Fruit fly (Drosophila melanogaster) whole organism, embryonic: ENCODE measurements around the gene UK114.
A peak's percentile ranks its signal among the peaks of the same experiment; 100 is the strongest.

ENCODE experiments used
- Atf-2 ChIP-seq: fragments of 200-800 bp; sonication (Bioruptor generic); optimal IDR thresholded peaks from 2 replicates; lab custom pipeline; 2016; ENCODE audit warnings: missing biosample characterization, missing genetic modification characterization
- CG10654 ChIP-seq: fragments of 200-800 bp; sonication (Bioruptor generic); optimal IDR thresholded peaks from 2 replicates; lab custom pipeline; 2016; ENCODE audit warnings: missing biosample characterization, missing genetic modification characterization
- CG18619 ChIP-seq: fragments of 200-800 bp; sonication (Bioruptor generic); optimal IDR thresholded peaks from 3 replicates; lab custom pipeline; 2017; ENCODE audit warnings: missing biosample characterization, mild to moderate bottlenecking, missing genetic modification characterization
- CG4424 ChIP-seq: fragments of 200-800 bp; sonication (Bioruptor generic); optimal IDR thresholded peaks from 3 replicates; lab custom pipeline; 2016; ENCODE audit warnings: missing biosample characterization, missing genetic modification characterization
- CG9727 ChIP-seq: fragments of 200-800 bp; sonication (Bioruptor generic); optimal IDR thresholded peaks from 3 replicates; lab custom pipeline; 2017; ENCODE audit warnings: missing biosample characterization, mild to moderate bottlenecking, missing genetic modification characterization
- Kr ChIP-seq: fragments of 200-800 bp; sonication (Bioruptor generic); optimal IDR thresholded peaks from 2 replicates; lab custom pipeline; 2017; ENCODE audit warnings: missing biosample characterization, mild to moderate bottlenecking, missing genetic modification characterization
- Lpt ChIP-seq: fragments of >200 bp; optimal IDR thresholded peaks from 2 replicates; lab custom pipeline; 2018; ENCODE audit warnings: missing biosample characterization, missing genetic modification characterization
- Meics ChIP-seq: fragments of 200-800 bp; sonication (Bioruptor generic); optimal IDR thresholded peaks from 2 replicates; lab custom pipeline; 2017; ENCODE audit warnings: missing biosample characterization, mild to moderate bottlenecking, missing genetic modification characterization
- Trl ChIP-seq, 3 experiments: fragments of >200 bp in 2 of 3; fragments of 200-800 bp in 1 of 3; sonication (Bioruptor generic) in 1 of 3; optimal IDR thresholded peaks; 2 replicates in 1 of 3; 3 replicates in 2 of 3; lab custom pipeline; 2016 to 2017; ENCODE audit warnings: missing biosample characterization in 1 of 3, missing genetic modification characterization in 1 of 3
- YL-1 ChIP-seq: fragments of 200-800 bp; sonication (Bioruptor generic); optimal IDR thresholded peaks from 3 replicates; lab custom pipeline; 2017; ENCODE audit warnings: missing biosample characterization, mild to moderate bottlenecking, missing genetic modification characterization
- lab ChIP-seq: fragments of 200-800 bp; sonication (Bioruptor generic); optimal IDR thresholded peaks from 3 replicates; lab custom pipeline; 2017; ENCODE audit warnings: missing biosample characterization, missing genetic modification characterization, mild to moderate bottlenecking, moderate library complexity, missing genetic modification reagents
- oc ChIP-seq: fragments of 200-800 bp; sonication (Bioruptor generic); optimal IDR thresholded peaks from 2 replicates; lab custom pipeline; 2018; ENCODE audit warnings: missing biosample characterization, mild to moderate bottlenecking, missing genetic modification characterization, moderate library complexity
- stwl ChIP-seq: fragments of 200-800 bp; sonication (Bioruptor generic); optimal IDR thresholded peaks from 3 replicates; lab custom pipeline; 2018; ENCODE audit warnings: missing biosample characterization, mild to moderate bottlenecking, missing genetic modification characterization, moderate library complexity

DNA sequence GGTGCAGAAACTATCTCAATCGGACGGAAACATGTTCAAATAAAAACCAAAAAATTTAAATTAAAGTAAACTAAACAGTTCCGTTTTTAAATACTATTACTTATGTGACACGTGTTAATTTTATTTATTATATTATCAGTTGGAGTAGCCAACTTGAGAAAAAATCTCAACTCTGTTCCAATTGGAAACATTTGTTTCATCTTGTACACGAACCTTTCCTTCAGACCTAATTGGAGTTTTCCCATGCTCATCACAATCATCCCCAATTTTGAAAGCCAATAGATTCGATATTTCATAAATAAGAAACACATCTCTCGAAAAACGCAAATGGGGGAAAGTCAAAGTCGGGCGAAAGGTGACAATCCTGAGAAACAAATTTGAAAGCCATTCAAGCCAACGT, 31.9 kb upstream of the UK114 start:
- TF ChIP-seq stwl (tag; lab: Kevin White, UChicago) (peak; percentile 2), CG10654 (GFP tag; lab: Kevin White, UChicago) (no peak), Trl (optimal IDR thresholded peaks at IDR 0.05; lab: Kevin White, UChicago) (no peak), Trl (GFP tag; optimal IDR thresholded peaks at IDR 0.05; lab: Kevin White, UChicago) (no peak), Kr (GFP tag; lab: Kevin White, UChicago) (no peak), YL-1 (no peak), Lpt (GFP tag; lab: Kevin White, UChicago) (no peak), Meics (GFP tag; lab: Kevin White, UChicago) (no peak), oc (tag; lab: Kevin White, UChicago) (no peak), Atf-2 (no peak), CG9727 (GFP tag; lab: Kevin White, UChicago) (no peak), lab (no peak), CG4424 (no peak), CG18619 (GFP tag; lab: Kevin White, UChicago) (no peak)
